Fruit fly (Drosophila melanogaster): Measurements from ENCODE around the gene RhoGEF3.
A peak's percentile ranks its signal among the peaks of the same experiment; 100 is the strongest.

The RhoGEF3 gene

dm6 chr3L:342839-343238 lies 65.6 kb downstream of the RhoGEF3 start, which contains the start of gene mthl10 (continued):
- TF ChIP-seq E2f2 (GFP tag; IDR thresholded peaks at IDR 0.05), result peak; percentile 22
- TF ChIP-seq HmgZ (tag; optimal IDR thresholded peaks at IDR 0.05), result peak; percentile 59
- no peak for TF ChIP-seq zf30C (GFP tag; optimal IDR thresholded peaks at IDR 0.05)
- peak; percentile 29 for TF ChIP-seq pzg (GFP tag; optimal IDR thresholded peaks at IDR 0.05)
- no peak for TF ChIP-seq CG8290 (GFP tag; optimal IDR thresholded peaks at IDR 0.05)
- TF ChIP-seq CG8290 (tag; optimal IDR thresholded peaks at IDR 0.05), result peak in 1 of 2 experiments; percentile 38
- TF ChIP-seq gfzf (GFP tag; optimal IDR thresholded peaks at IDR 0.05), result peak; percentile 35
- TF ChIP-seq CTCF (GFP tag; optimal IDR thresholded peaks at IDR 0.05), result peak; percentile 91
- TF ChIP-seq HLH4C (GFP tag; IDR thresholded peaks at IDR 0.05; ENCODE audit: partially characterized antibody), result no peak
- TF ChIP-seq CG15514 (GFP tag; optimal IDR thresholded peaks at IDR 0.05), result peak; percentile 9
- TF ChIP-seq Abd-B (GFP tag; optimal IDR thresholded peaks at IDR 0.05), result no peak
- no peak for TF ChIP-seq Spps (tag; optimal IDR thresholded peaks at IDR 0.05)
- peak; percentile 24 for TF ChIP-seq Dp (GFP tag; optimal IDR thresholded peaks at IDR 0.05)
- peak; percentile 59 for TF ChIP-seq pita (GFP tag; optimal IDR thresholded peaks at IDR 0.05)

DNA sequence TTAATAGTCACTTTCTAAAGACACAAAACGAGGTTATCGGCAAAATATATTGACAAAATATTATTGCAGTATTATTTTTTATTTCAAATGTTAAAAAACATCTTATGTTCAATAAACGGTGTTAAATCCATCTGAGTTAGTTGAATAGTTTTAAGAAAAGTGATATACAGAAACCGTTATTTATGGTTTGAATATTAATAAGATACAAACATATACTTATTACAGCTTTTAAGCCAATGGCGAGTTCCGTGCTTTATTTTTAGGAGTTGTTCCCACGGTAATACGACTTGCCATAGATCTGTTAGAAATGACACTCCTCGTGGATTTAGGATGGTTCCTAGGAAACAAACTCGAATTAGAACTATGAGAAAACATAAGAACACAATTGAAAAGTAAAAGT lies 66.1 kb downstream of the RhoGEF3 start:
- TF ChIP-seq CG34422 (GFP tag; IDR thresholded peaks at IDR 0.05), result no peak
- no peak for TF ChIP-seq phol (tag; optimal IDR thresholded peaks at IDR 0.05)
- TF ChIP-seq CG32772 (GFP tag; IDR thresholded peaks at IDR 0.05), result no peak
- no peak for TF ChIP-seq bowl (GFP tag; IDR thresholded peaks at IDR 0.05)
- no peak for TF ChIP-seq cas (GFP tag; IDR thresholded peaks at IDR 0.05)
- TF ChIP-seq Bgb (GFP tag; IDR thresholded peaks at IDR 0.05; ENCODE audit: partially characterized antibody), result no peak
- TF ChIP-seq CG4707 (GFP tag; optimal IDR thresholded peaks at IDR 0.05), result no peak

DNA sequence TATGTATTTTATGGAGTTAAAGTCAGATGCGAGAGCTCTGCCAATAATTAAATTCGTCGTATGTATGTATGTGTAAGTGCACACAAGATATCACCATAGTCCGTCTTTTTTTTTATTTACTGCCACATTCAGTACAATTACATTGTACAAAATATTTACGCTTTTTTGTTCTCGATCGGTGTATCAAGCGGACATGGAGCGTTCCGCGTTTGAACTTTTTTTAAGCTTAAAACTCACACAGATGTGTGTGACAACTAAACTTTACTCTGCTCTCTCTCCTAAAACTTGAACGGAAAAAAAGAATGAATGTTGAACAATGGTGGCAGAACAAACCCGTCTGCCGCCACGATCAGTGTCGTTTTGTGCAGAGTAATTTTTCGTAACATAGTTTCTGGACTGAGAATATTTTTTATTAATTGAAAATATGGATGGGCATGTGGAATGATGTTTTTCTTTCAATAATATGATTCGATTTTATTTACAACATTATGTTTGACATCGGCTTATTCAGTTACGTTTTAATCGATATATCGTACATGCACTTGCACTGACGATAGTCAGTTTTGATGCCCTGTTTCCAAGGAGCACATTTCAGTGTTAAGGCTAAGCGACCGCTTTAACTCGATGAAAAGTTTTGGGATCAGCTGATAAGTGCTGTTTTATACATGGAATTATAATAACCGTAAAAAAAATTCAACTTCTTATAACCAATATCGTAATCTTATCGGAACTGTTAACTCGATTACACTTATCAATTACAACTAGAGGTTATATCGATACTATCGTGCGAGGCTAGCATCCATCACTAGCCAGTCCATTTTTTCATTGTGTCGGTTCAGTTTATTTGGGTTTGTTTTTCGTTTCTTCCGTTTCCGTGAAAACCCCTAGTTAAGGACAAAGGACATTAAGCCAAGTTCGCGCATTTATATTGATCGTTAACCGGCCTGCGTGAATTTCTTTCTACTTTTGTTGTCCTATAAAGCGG lies 69.7 kb downstream of the RhoGEF3 start, which contains the start of gene mth:
TSS of gene mth (minus strand) at position 302 of the 985 bp plus-strand sequence.
- no peak for TF ChIP-seq CG15479 (GFP tag; optimal IDR thresholded peaks at IDR 0.05)
- no peak for TF ChIP-seq caup (GFP tag; optimal IDR thresholded peaks at IDR 0.05; ENCODE audit: severe bottlenecking)
- TF ChIP-seq tio (GFP tag; optimal IDR thresholded peaks at IDR 0.05), result no peak
- TF ChIP-seq CG9609 (GFP tag; optimal IDR thresholded peaks at IDR 0.05), result peak; percentile 60
- peak; percentile 80 for TF ChIP-seq CG13624 (GFP tag; optimal IDR thresholded peaks at IDR 0.05)
- TF ChIP-seq CG30020 (tag; optimal IDR thresholded peaks at IDR 0.05), result peak; percentile 89
- TF ChIP-seq gsb-n (tag; optimal IDR thresholded peaks at IDR 0.05), result no peak
- peak; percentile 92 for TF ChIP-seq CG42726 (GFP tag; IDR thresholded peaks at IDR 0.05; ENCODE audit: partially characterized antibody)
- TF ChIP-seq Dek (tag; optimal IDR thresholded peaks at IDR 0.05), result peak; percentile 24
- TF ChIP-seq CG15601 (tag; optimal IDR thresholded peaks at IDR 0.05), result peak; percentile 67
- no peak for TF ChIP-seq Elba2 (GFP tag; optimal IDR thresholded peaks at IDR 0.05)
- peak; percentile 10 for TF ChIP-seq CG10431 (GFP tag; optimal IDR thresholded peaks at IDR 0.05)
- TF ChIP-seq onecut (GFP tag; IDR thresholded peaks at IDR 0.05), result no peak
- TF ChIP-seq dmrt99B (tag; optimal IDR thresholded peaks at IDR 0.05), result peak; percentile 39
- peak; percentile 70 for TF ChIP-seq CG12391 (tag; optimal IDR thresholded peaks at IDR 0.05)
- TF ChIP-seq pb (GFP tag; optimal IDR thresholded peaks at IDR 0.05), result peak; percentile 15
- TF ChIP-seq oc (tag; optimal IDR thresholded peaks at IDR 0.05), result no peak
- TF ChIP-seq ara (GFP tag; IDR thresholded peaks at IDR 0.05), result no peak
- peak; percentile 48; the same call in 1 of the 4 replicates for TF ChIP-seq Gug (GFP tag; IDR thresholded peaks at IDR 0.05)
- TF ChIP-seq Spps (tag; optimal IDR thresholded peaks at IDR 0.05), result no peak
- TF ChIP-seq CG8359 (GFP tag; optimal IDR thresholded peaks at IDR 0.05; ENCODE audit: borderline replicate concordance), result no peak
- peak; percentile 18 for TF ChIP-seq sqz (GFP tag; optimal IDR thresholded peaks at IDR 0.05)
- no peak for TF ChIP-seq CG11085 (GFP tag; IDR thresholded peaks at IDR 0.05)
- peak; percentile 56; the same call in 1 of the 3 replicates for TF ChIP-seq Optix (GFP tag; IDR thresholded peaks at IDR 0.05)
- TF ChIP-seq btn (GFP tag; optimal IDR thresholded peaks at IDR 0.05), result no peak
- TF ChIP-seq CG12155 (GFP tag; optimal IDR thresholded peaks at IDR 0.05), result peak; percentile 25
- TF ChIP-seq run (tag; optimal IDR thresholded peaks at IDR 0.05), result no peak

Data from whole organism, embryonic.